Fruit fly (Drosophila melanogaster): ENCODE measurements around the gene Eig71Ee.

DNA sequence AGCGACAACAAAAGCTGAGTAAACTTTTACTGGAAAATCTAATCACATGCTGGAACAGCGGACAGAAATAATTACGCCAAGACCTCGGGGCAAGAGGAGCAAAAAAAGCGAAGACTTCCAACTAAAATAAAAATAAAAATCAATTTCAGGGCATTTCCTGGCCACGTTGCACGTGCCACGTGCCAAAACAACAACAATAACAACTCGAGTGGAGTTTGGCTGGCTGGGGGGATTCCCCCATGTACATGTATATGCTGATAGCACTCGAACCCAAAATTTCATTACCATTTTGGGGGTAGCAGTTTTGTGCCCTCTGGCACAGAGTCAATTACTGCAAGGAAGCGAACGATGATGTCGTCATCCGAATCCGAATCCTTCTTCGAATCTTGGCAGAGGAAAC is 6.7 kb upstream of the Eig71Ee start:
- no peak for TF ChIP-seq Ada2b (GFP tag; IDR thresholded peaks at IDR 0.05)
- TF ChIP-seq Scr (GFP tag; IDR thresholded peaks at IDR 0.05; ENCODE audit: partially characterized antibody), result no peak
- no peak for TF ChIP-seq CG7987 (GFP tag; optimal IDR thresholded peaks at IDR 0.05)
- no peak for TF ChIP-seq Dad (GFP tag; optimal IDR thresholded peaks at IDR 0.05)
- no peak for TF ChIP-seq CG31388 (GFP tag; optimal IDR thresholded peaks at IDR 0.05)
- no peak for TF ChIP-seq sima (GFP tag; optimal IDR thresholded peaks at IDR 0.05)
- no peak for TF ChIP-seq p53 (GFP tag; optimal IDR thresholded peaks at IDR 0.05)
- TF ChIP-seq shn (GFP tag; optimal IDR thresholded peaks at IDR 0.05), result no peak
- TF ChIP-seq Meics (GFP tag; optimal IDR thresholded peaks at IDR 0.05), result no peak
